Fruit fly (Drosophila melanogaster) whole organism, embryonic: ENCODE data around the gene ClC-c.

Experiments used
- Asciz ChIP-seq: fragments of 200-800 bp; sonication (Bioruptor generic); optimal IDR thresholded peaks from 2 replicates; lab custom pipeline; 2017; ENCODE audit warnings: missing biosample characterization, mild to moderate bottlenecking, missing genetic modification characterization, missing genetic modification reagents
- Atf6 ChIP-seq: fragments of 200-800 bp; sonication (Bioruptor generic); IDR thresholded peaks from 2 replicates; pipeline ENCODE4 v1.3.6; 2022; ENCODE audit warnings: missing biosample characterization, missing genetic modification characterization
- C15 ChIP-seq: fragments of 200-800 bp; sonication (Bioruptor generic); IDR thresholded peaks from 3 replicates; pipeline ENCODE4 v1.3.6; 2022; ENCODE audit warnings: missing biosample characterization, missing genetic modification characterization
- CG11504 ChIP-seq: fragments of 200-800 bp; sonication (Bioruptor generic); optimal IDR thresholded peaks from 3 replicates; lab custom pipeline; 2019; ENCODE audit warnings: missing biosample characterization, mild to moderate bottlenecking, missing genetic modification characterization, moderate library complexity
- CG11723 ChIP-seq: fragments of 200-800 bp; sonication (Bioruptor generic); optimal IDR thresholded peaks from 2 replicates; lab custom pipeline; 2017; ENCODE audit warnings: missing biosample characterization, mild to moderate bottlenecking, missing genetic modification characterization
- CG12155 ChIP-seq: fragments of 200-800 bp; sonication (Bioruptor generic); optimal IDR thresholded peaks from 3 replicates; lab custom pipeline; 2016; ENCODE audit warnings: missing biosample characterization, missing genetic modification characterization
- CG15269 ChIP-seq: fragments of 200-800 bp; sonication (Bioruptor generic); optimal IDR thresholded peaks from 2 replicates; lab custom pipeline; 2018; ENCODE audit warnings: missing biosample characterization, mild to moderate bottlenecking, missing genetic modification characterization, moderate library complexity
- CG15601 ChIP-seq: fragments of 200-800 bp; sonication (Bioruptor generic); optimal IDR thresholded peaks from 3 replicates; lab custom pipeline; 2019; ENCODE audit warnings: missing biosample characterization, mild to moderate bottlenecking, missing genetic modification characterization, moderate library complexity
- CG17568 ChIP-seq: fragments of 200-800 bp; sonication (Bioruptor generic); optimal IDR thresholded peaks from 2 replicates; lab custom pipeline; 2018; ENCODE audit warnings: missing biosample characterization, mild to moderate bottlenecking, missing genetic modification characterization, moderate library complexity
- CG2120 ChIP-seq: fragments of 200-800 bp; sonication (Bioruptor generic); optimal IDR thresholded peaks from 3 replicates; lab custom pipeline; 2016; ENCODE audit warnings: missing biosample characterization, missing genetic modification characterization
- CG33213 ChIP-seq: fragments of 200-800 bp; sonication (Bioruptor generic); optimal IDR thresholded peaks from 3 replicates; lab custom pipeline; 2016; ENCODE audit warnings: missing biosample characterization, missing genetic modification characterization
- CG6175 ChIP-seq: fragments of 200-800 bp; sonication (Bioruptor generic); IDR thresholded peaks from 3 replicates; pipeline ENCODE4 v1.3.6; 2022; ENCODE audit warnings: missing biosample characterization, missing genetic modification characterization
- CG6254 ChIP-seq: fragments of 200-800 bp; sonication (Bioruptor generic); optimal IDR thresholded peaks from 3 replicates; lab custom pipeline; 2017; ENCODE audit warnings: mild to moderate bottlenecking, missing biosample characterization, missing genetic modification reagents, missing genetic modification characterization
- CG6683 ChIP-seq: fragments of 200-800 bp; sonication (Bioruptor generic); optimal IDR thresholded peaks from 2 replicates; lab custom pipeline; 2017; ENCODE audit warnings: missing biosample characterization, mild to moderate bottlenecking, missing genetic modification characterization, missing genetic modification reagents
- CG6791 ChIP-seq: fragments of 200-800 bp; sonication (Bioruptor generic); IDR thresholded peaks from 3 replicates; pipeline ENCODE4 v1.3.6; 2022; ENCODE audit warnings: missing biosample characterization, missing genetic modification characterization; ENCODE audit not compliant: partially characterized antibody
- CG6854 ChIP-seq: fragments of 200-800 bp; sonication (Bioruptor generic); optimal IDR thresholded peaks from 3 replicates; lab custom pipeline; 2017; ENCODE audit warnings: missing biosample characterization, mild to moderate bottlenecking, missing genetic modification characterization
- CG7357 ChIP-seq: fragments of 200-800 bp; sonication (Bioruptor generic); IDR thresholded peaks from 3 replicates; pipeline ENCODE4 v1.3.6; 2022; ENCODE audit warnings: missing biosample characterization, missing genetic modification characterization
- CG8089 ChIP-seq: fragments of 200-800 bp; sonication (Bioruptor generic); optimal IDR thresholded peaks from 3 replicates; lab custom pipeline; 2016; ENCODE audit warnings: missing biosample characterization, missing genetic modification characterization
- CG8924 ChIP-seq: fragments of 200-800 bp; optimal IDR thresholded peaks from 3 replicates; lab custom pipeline; 2019; ENCODE audit warnings: missing biosample characterization, mild to moderate bottlenecking, missing genetic modification characterization, moderate library complexity
- CG9609 ChIP-seq: fragments of 200-800 bp; sonication (Bioruptor generic); optimal IDR thresholded peaks from 3 replicates; lab custom pipeline; 2016; ENCODE audit warnings: missing biosample characterization, missing genetic modification characterization
- CG9797 ChIP-seq: fragments of 200-800 bp; sonication (Bioruptor generic); optimal IDR thresholded peaks from 3 replicates; lab custom pipeline; 2018; ENCODE audit warnings: missing biosample characterization, mild to moderate bottlenecking, missing genetic modification characterization
- CG9817 ChIP-seq: fragments of 200-800 bp; sonication (Bioruptor generic); optimal IDR thresholded peaks from 2 replicates; lab custom pipeline; 2018; ENCODE audit warnings: missing biosample characterization, mild to moderate bottlenecking, missing genetic modification characterization, moderate library complexity
- D19A ChIP-seq: fragments of 200-800 bp; optimal IDR thresholded peaks from 3 replicates; lab custom pipeline; 2019; ENCODE audit warnings: missing biosample characterization, mild to moderate bottlenecking, missing genetic modification characterization, moderate library complexity
- Dfd ChIP-seq, 2 experiments: fragments of >200 bp; optimal IDR thresholded peaks; 2 replicates each; lab custom pipeline; 2017; ENCODE audit warnings: missing biosample characterization in 2 of 2, missing genetic modification characterization in 2 of 2
- Fer1 ChIP-seq: fragments of 200-800 bp; sonication (Bioruptor generic); optimal IDR thresholded peaks from 2 replicates; lab custom pipeline; 2017; ENCODE audit warnings: missing biosample characterization, mild to moderate bottlenecking, missing genetic modification characterization
- Hand ChIP-seq: fragments of 200-800 bp; sonication (Bioruptor generic); optimal IDR thresholded peaks from 2 replicates; lab custom pipeline; 2017; ENCODE audit warnings: mild to moderate bottlenecking, missing biosample characterization, missing genetic modification reagents, missing genetic modification characterization
- HmgD ChIP-seq: fragments of 200-800 bp; sonication (Bioruptor generic); optimal IDR thresholded peaks from 3 replicates; lab custom pipeline; 2016; ENCODE audit warnings: missing biosample characterization, missing genetic modification characterization
- Lhr ChIP-seq: fragments of 200-800 bp; sonication (Bioruptor generic); optimal IDR thresholded peaks from 3 replicates; lab custom pipeline; 2017; ENCODE audit warnings: mild to moderate bottlenecking, missing biosample characterization, missing genetic modification reagents, missing genetic modification characterization
- Opbp ChIP-seq: fragments of 200-800 bp; sonication (Bioruptor generic); IDR thresholded peaks from 3 replicates; pipeline ENCODE4 v1.3.6; 2022; ENCODE audit warnings: missing biosample characterization, missing genetic modification characterization; ENCODE audit not compliant: partially characterized antibody
- PHDP ChIP-seq: fragments of 200-800 bp; sonication (Bioruptor generic); optimal IDR thresholded peaks from 3 replicates; lab custom pipeline; 2018; ENCODE audit warnings: missing biosample characterization, mild to moderate bottlenecking, missing genetic modification characterization, moderate library complexity
- Xbp1 ChIP-seq: fragments of 200-800 bp; sonication (Bioruptor generic); optimal IDR thresholded peaks from 3 replicates; lab custom pipeline; 2016; ENCODE audit warnings: missing biosample characterization, mild to moderate bottlenecking, missing genetic modification characterization
- caup ChIP-seq: fragments of 200-800 bp; sonication (Bioruptor generic); optimal IDR thresholded peaks from 3 replicates; lab custom pipeline; 2017; ENCODE audit warnings: missing biosample characterization, mild to moderate bottlenecking, missing genetic modification characterization, moderate library complexity; ENCODE audit not compliant: severe bottlenecking
- cg ChIP-seq: fragments of 200-800 bp; sonication (Bioruptor generic); optimal IDR thresholded peaks from 3 replicates; lab custom pipeline; 2019; ENCODE audit warnings: missing biosample characterization, mild to moderate bottlenecking, missing genetic modification characterization, moderate library complexity
- chm ChIP-seq: fragments of 200-800 bp; sonication (Bioruptor generic); IDR thresholded peaks from 2 replicates; pipeline ENCODE4 v1.3.6; 2022; ENCODE audit warnings: missing biosample characterization, missing genetic modification characterization
- gro ChIP-seq: fragments of 200-800 bp; sonication (Bioruptor generic); optimal IDR thresholded peaks from 2 replicates; lab custom pipeline; 2016; ENCODE audit warnings: missing biosample characterization, missing genetic modification characterization
- inv ChIP-seq: fragments of 200-800 bp; sonication (Bioruptor generic); IDR thresholded peaks from 2 replicates; pipeline ENCODE4 v1.3.6; 2022; ENCODE audit warnings: missing biosample characterization, missing genetic modification characterization; ENCODE audit not compliant: partially characterized antibody
- lab ChIP-seq: fragments of 200-800 bp; sonication (Bioruptor generic); optimal IDR thresholded peaks from 3 replicates; lab custom pipeline; 2017; ENCODE audit warnings: missing biosample characterization, missing genetic modification characterization, mild to moderate bottlenecking, moderate library complexity, missing genetic modification reagents
- lov ChIP-seq, 2 experiments: fragments of 200-800 bp in 1 of 2; fragments of >200 bp in 1 of 2; sonication (Bioruptor generic) in 1 of 2; IDR thresholded peaks in 1 of 2; optimal IDR thresholded peaks in 1 of 2; 2 replicates in 1 of 2; 3 replicates in 1 of 2; pipeline versions ENCODE4 v1.3.6 to Lab custom; 2017 to 2022; ENCODE audit warnings: missing biosample characterization in 1 of 2, missing genetic modification characterization in 1 of 2
- otp ChIP-seq: fragments of 200-800 bp; sonication (Bioruptor generic); IDR thresholded peaks from 3 replicates; pipeline ENCODE4, ENCODE4 v1.3.6; 2022; ENCODE audit warnings: missing biosample characterization, missing genetic modification characterization
- p53 ChIP-seq: fragments of 200-800 bp; sonication (Bioruptor generic); optimal IDR thresholded peaks from 2 replicates; lab custom pipeline; 2016; ENCODE audit warnings: missing biosample characterization, missing genetic modification characterization
- pita ChIP-seq: fragments of 200-800 bp; sonication (Bioruptor generic); optimal IDR thresholded peaks from 2 replicates; lab custom pipeline; 2017; ENCODE audit warnings: missing biosample characterization, mild to moderate bottlenecking, missing genetic modification characterization
- sob ChIP-seq: fragments of 200-800 bp; sonication (Bioruptor generic); IDR thresholded peaks from 2 replicates; pipeline ENCODE4 v1.3.6; 2022; ENCODE audit warnings: missing biosample characterization, missing genetic modification characterization
- sqz ChIP-seq: fragments of 200-800 bp; sonication (Bioruptor generic); optimal IDR thresholded peaks from 3 replicates; lab custom pipeline; 2018; ENCODE audit warnings: missing biosample characterization, mild to moderate bottlenecking, missing genetic modification characterization
- stc ChIP-seq: fragments of 200-800 bp; sonication (Bioruptor generic); IDR thresholded peaks from 2 replicates; pipeline ENCODE4 v1.3.6; 2022; ENCODE audit warnings: missing biosample characterization, missing genetic modification characterization
- trh ChIP-seq: fragments of 200-800 bp; sonication (Bioruptor generic); optimal IDR thresholded peaks from 2 replicates; lab custom pipeline; 2016; ENCODE audit warnings: missing biosample characterization, missing genetic modification characterization
- tx ChIP-seq: fragments of 200-800 bp; sonication (Bioruptor generic); optimal IDR thresholded peaks from 2 replicates; lab custom pipeline; 2016; ENCODE audit warnings: missing biosample characterization, missing genetic modification characterization
- z ChIP-seq: fragments of 200-800 bp; sonication (Bioruptor generic); IDR thresholded peaks from 3 replicates; pipeline ENCODE4 v1.3.6; 2022; ENCODE audit warnings: missing biosample characterization, missing genetic modification characterization
- zen2 ChIP-seq: fragments of 200-800 bp; sonication (Bioruptor generic); IDR thresholded peaks from 3 replicates; pipeline ENCODE4 v1.3.6; 2022; ENCODE audit warnings: missing biosample characterization, missing genetic modification characterization; ENCODE audit not compliant: partially characterized antibody
- zf30C ChIP-seq: fragments of 200-800 bp; sonication (Bioruptor generic); optimal IDR thresholded peaks from 3 replicates; lab custom pipeline; 2018; ENCODE audit warnings: missing biosample characterization, mild to moderate bottlenecking, missing genetic modification characterization

ClC-c gene

dm6 chr3L:16087323-16087816 is 2.9 kb upstream of the ClC-c start, which contains the start of gene Tasp1 (continued):
- TF ChIP-seq Asciz: no peak
- peak; percentile 76 for TF ChIP-seq lab
- no peak for TF ChIP-seq CG11723 (GFP tag; lab: Kevin White, UChicago)
- peak; percentile 60 for TF ChIP-seq CG2120 (GFP tag; lab: Kevin White, UChicago)
- no peak for TF ChIP-seq z
- TF ChIP-seq lov (optimal IDR thresholded peaks at IDR 0.05; lab: Kevin White, UChicago): no peak
- TF ChIP-seq lov (GFP tag; IDR thresholded peaks at IDR 0.05; lab: Robert Waterston, UW): no peak
- no peak for TF ChIP-seq trh
- TF ChIP-seq Atf6: peak; percentile 74
- peak; percentile 75 for TF ChIP-seq PHDP (tag; lab: Kevin White, UChicago)
- TF ChIP-seq CG6683 (GFP tag; lab: Kevin White, UChicago): peak; percentile 31
- TF ChIP-seq Dfd (GFP tag; optimal IDR thresholded peaks at IDR 0.05; lab: Kevin White, UChicago): no peak
- TF ChIP-seq sob: peak; percentile 75
- TF ChIP-seq Fer1 (GFP tag; lab: Kevin White, UChicago): peak; percentile 67
- no peak for TF ChIP-seq HmgD (GFP tag; lab: Kevin White, UChicago)
- TF ChIP-seq CG12155 (GFP tag; lab: Kevin White, UChicago): peak; percentile 59
- TF ChIP-seq CG7357: 0 out of 3 replicates have a peak, but pooled peaks have one; percentile 35
- TF ChIP-seq inv: no peak
- TF ChIP-seq CG11504 (tag; lab: Kevin White, UChicago): no peak
- TF ChIP-seq zen2: no peak
- peak; percentile 67 for TF ChIP-seq D19A (tag; lab: Kevin White, UChicago)
- peak; percentile 78 for TF ChIP-seq CG8924 (tag; lab: Kevin White, UChicago)
- TF ChIP-seq cg: no peak
- no peak for TF ChIP-seq pita
- no peak for TF ChIP-seq p53 (GFP tag; lab: Kevin White, UChicago)
- TF ChIP-seq gro (GFP tag; lab: Kevin White, UChicago): peak; percentile 5
- peak; percentile 67 for TF ChIP-seq stc (GFP tag; lab: Robert Waterston, UW)
- no peak for TF ChIP-seq CG17568
- TF ChIP-seq CG8089 (GFP tag; lab: Kevin White, UChicago): no peak
- TF ChIP-seq tx (GFP tag; lab: Kevin White, UChicago): no peak
- no peak for TF ChIP-seq CG6854
- TF ChIP-seq chm (GFP tag; lab: Robert Waterston, UW): no peak
- no peak for TF ChIP-seq CG9609 (GFP tag; lab: Kevin White, UChicago)
- TF ChIP-seq CG6791 (GFP tag; lab: Robert Waterston, UW): no peak; the same call in 2 of the 3 replicates
- peak; percentile 66 for TF ChIP-seq Xbp1 (GFP tag; lab: Kevin White, UChicago)
- TF ChIP-seq CG6254 (GFP tag; lab: Kevin White, UChicago): peak; percentile 22
- TF ChIP-seq Opbp (GFP tag; lab: Robert Waterston, UW): peak; percentile 56; the same call in 1 of the 3 replicates
- TF ChIP-seq Hand (GFP tag; lab: Kevin White, UChicago): no peak
- TF ChIP-seq CG9817 (tag; lab: Kevin White, UChicago): peak; percentile 41
- no peak for TF ChIP-seq CG6175 (GFP tag; lab: Robert Waterston, UW)
- peak; percentile 96 for TF ChIP-seq zf30C (GFP tag; lab: Kevin White, UChicago)
- TF ChIP-seq CG15601 (tag; lab: Kevin White, UChicago): peak; percentile 55
- TF ChIP-seq caup: peak; percentile 48
- no peak for TF ChIP-seq C15 (GFP tag; lab: Robert Waterston, UW)
- peak; percentile 82 for TF ChIP-seq CG9797 (GFP tag; lab: Kevin White, UChicago)
- TF ChIP-seq sqz (GFP tag; lab: Kevin White, UChicago): no peak
- TF ChIP-seq otp (GFP tag; lab: Robert Waterston, UW): no peak
- no peak for TF ChIP-seq CG33213 (GFP tag; lab: Kevin White, UChicago)
- TF ChIP-seq Lhr (GFP tag; lab: Kevin White, UChicago): peak; percentile 49
- no peak for TF ChIP-seq CG15269 (tag; lab: Kevin White, UChicago)
